Fruit fly (Drosophila melanogaster): Measurements from ENCODE around the gene trn.

dm6 chr3L:13118983-13119382, 4.9 kb downstream of the trn start:
- no peak for TF ChIP-seq CG8119 (GFP tag; IDR thresholded peaks at IDR 0.05)
- no peak for TF ChIP-seq CG10669 (GFP tag; optimal IDR thresholded peaks at IDR 0.05)
